Worm (Caenorhabditis elegans): Measurements from ENCODE around the gene C17H12.2.

The C17H12.2 gene

ce11 chrIV:6818369-6818768, 28.1 kb upstream of the C17H12.2 start, which contains the start of gene C17H12.8:
TSS of gene C17H12.8 (plus strand) at chrIV:6818703.
- TF ChIP-seq chd-7 (tag; optimal IDR thresholded peaks at IDR 0.05) (no peak), nhr-80 (tag; optimal IDR thresholded peaks at IDR 0.05) (peak; percentile 37)

- no peak for TF ChIP-seq fkh-3 (tag; optimal IDR thresholded peaks at IDR 0.05)
Observed at ce11 chrIV:6817554-6817953, 27.3 kb upstream of the C17H12.2 start, which contains the start of gene C17H12.5. TSS of gene C17H12.5 (minus strand) at chrIV:6817654.

ce11 chrIV:6811808-6812207, 21.5 kb upstream of the C17H12.2 start, which contains the start of gene ceh-48:
TSS of gene ceh-48 (plus strand) at chrIV:6812108.
- TF ChIP-seq ztf-6 (GFP tag; IDR thresholded peaks at IDR 0.05) (no peak), rec-8 (tag; optimal IDR thresholded peaks at IDR 0.05) (no peak), T26A5.8 (tag; optimal IDR thresholded peaks at IDR 0.05) (no peak), snpc-1.3 (tag; optimal IDR thresholded peaks at IDR 0.05; ENCODE audit: insufficient read depth) (no peak), ceh-58 (GFP tag; IDR thresholded peaks at IDR 0.05) (no peak), F39B2.1 (GFP tag; IDR thresholded peaks at IDR 0.05) (no peak), ceh-27 (GFP tag; optimal IDR thresholded peaks at IDR 0.05) (no peak)

ce11 chrIV:6809756-6810155, 19.5 kb upstream of the C17H12.2 start:
- TF ChIP-seq ets-4 (GFP tag; optimal IDR thresholded peaks at IDR 0.05) (no peak), K11D2.4 (GFP tag; IDR thresholded peaks at IDR 0.05) (no peak), F55B11.4 (tag; optimal IDR thresholded peaks at IDR 0.05; ENCODE audit: borderline replicate concordance, insufficient read depth) (no peak), attf-5 (GFP tag; optimal IDR thresholded peaks at IDR 0.05) (no peak), F37B4.10 (GFP tag; IDR thresholded peaks at IDR 0.05) (0 out of 2 replicates have a peak, but pooled peaks have one; percentile 15), lag-1 (GFP tag; IDR thresholded peaks at IDR 0.05) (no peak), mel-28 (tag; optimal IDR thresholded peaks at IDR 0.05; ENCODE audit: borderline replicate concordance) (no peak), lin-35 (GFP tag; optimal IDR thresholded peaks at IDR 0.05) (peak in 1 of 3 experiments; percentile 57), pbrm-1 (GFP tag; IDR thresholded peaks at IDR 0.05) (0 out of 2 replicates have a peak, but pooled peaks have one; percentile 14), egl-44 (GFP tag; IDR thresholded peaks at IDR 0.05) (no peak), ceh-27 (GFP tag; optimal IDR thresholded peaks at IDR 0.05) (peak; percentile 3), Y67H2A.10 (GFP tag; conservative IDR thresholded peaks at IDR 0.05) (no peak), K12H6.12 (tag; optimal IDR thresholded peaks at IDR 0.05) (peak; percentile 58), lin-40 (tag; optimal IDR thresholded peaks at IDR 0.05) (peak; percentile 37)

ce11 chrIV:6806475-6807063, 16.3 kb upstream of the C17H12.2 start, which contains the start of gene C17H12.10:
TSS of gene C17H12.10 (plus strand) at chrIV:6806799.
- TF ChIP-seq snpc-4 (GFP tag; optimal IDR thresholded peaks at IDR 0.05), result no peak
- TF ChIP-seq snpc-4 (tag; optimal IDR thresholded peaks at IDR 0.05), result no peak
- TF ChIP-seq madf-10 (tag; optimal IDR thresholded peaks at IDR 0.05), result no peak
- no peak for TF ChIP-seq pbrm-1 (GFP tag; IDR thresholded peaks at IDR 0.05)
- no peak for TF ChIP-seq F55B11.4 (tag; optimal IDR thresholded peaks at IDR 0.05; ENCODE audit: borderline replicate concordance, insufficient read depth)
- no peak for TF ChIP-seq lsy-27 (tag; optimal IDR thresholded peaks at IDR 0.05; ENCODE audit: borderline replicate concordance, insufficient read depth)
- no peak for TF ChIP-seq efl-1 (GFP tag; optimal IDR thresholded peaks at IDR 0.05)
- peak; percentile 31 for TF ChIP-seq K12H6.12 (tag; optimal IDR thresholded peaks at IDR 0.05)
- no peak for TF ChIP-seq ekl-4 (GFP tag; IDR thresholded peaks at IDR 0.05)
- TF ChIP-seq cebp-1 (GFP tag; IDR thresholded peaks at IDR 0.05), result no peak
- TF ChIP-seq cebp-1 (tag; optimal IDR thresholded peaks at IDR 0.05), result peak; percentile 54
